Worm (Caenorhabditis elegans): Measurements from ENCODE around the gene H43E16.1.

The H43E16.1 gene

DNA sequence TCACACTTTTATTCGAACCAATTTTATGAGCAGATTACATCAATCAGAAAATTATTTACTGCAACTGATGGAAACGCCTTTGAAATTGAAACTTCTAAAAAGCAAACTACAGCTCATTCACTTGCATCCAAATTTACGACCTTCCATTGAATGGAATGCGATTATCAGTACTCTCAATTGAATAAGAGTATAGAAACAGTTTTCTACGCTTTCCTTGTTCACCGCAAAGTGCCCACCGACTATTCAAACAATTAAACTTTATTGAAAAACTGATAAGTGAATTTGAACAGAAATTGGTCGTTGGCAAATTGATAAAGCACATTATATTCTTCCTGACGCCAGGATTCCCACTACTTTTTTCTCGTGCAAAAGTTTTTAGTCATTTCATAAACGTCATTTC lies 8.2 kb upstream of the H43E16.1 start (continued):
- TF ChIP-seq nhr-76 (tag; optimal IDR thresholded peaks at IDR 0.05) (no peak), ama-1 (optimal IDR thresholded peaks at IDR 0.05) (no peak), php-3 (GFP tag; IDR thresholded peaks at IDR 0.05) (peak; percentile 89; the same call in 1 of the 2 replicates), sdz-12 (GFP tag; optimal IDR thresholded peaks at IDR 0.05) (no peak), attf-4 (tag; optimal IDR thresholded peaks at IDR 0.05) (no peak), dmd-6 (GFP tag; IDR thresholded peaks at IDR 0.05) (peak; percentile 64; the same call in 1 of the 2 replicates), ceh-82 (tag; optimal IDR thresholded peaks at IDR 0.05) (no peak), mdt-29 (GFP tag; IDR thresholded peaks at IDR 0.05) (no peak), hlh-11 (tag; optimal IDR thresholded peaks at IDR 0.05) (peak; percentile 62), zip-11 (GFP tag; IDR thresholded peaks at IDR 0.05) (no peak), nhr-28 (tag; optimal IDR thresholded peaks at IDR 0.05) (peak; percentile 72), nhr-237 (tag; optimal IDR thresholded peaks at IDR 0.05) (no peak), lin-13 (GFP tag; optimal IDR thresholded peaks at IDR 0.05) (no peak), aly-2 (tag; optimal IDR thresholded peaks at IDR 0.05) (no peak), ztf-11 (tag; optimal IDR thresholded peaks at IDR 0.05) (no peak), madf-9 (GFP tag; conservative IDR thresholded peaks at IDR 0.05) (no peak), tra-1 (GFP tag; IDR thresholded peaks at IDR 0.05) (0 out of 2 replicates have a peak, but pooled peaks have one; percentile 51), rbr-2 (tag; optimal IDR thresholded peaks at IDR 0.05) (no peak), spr-3 (GFP tag; optimal IDR thresholded peaks at IDR 0.05) (no peak), lin-38 (GFP tag; IDR thresholded peaks at IDR 0.05) (no peak), gei-8 (GFP tag; optimal IDR thresholded peaks at IDR 0.05) (no peak), hif-1 (tag; optimal IDR thresholded peaks at IDR 0.05) (no peak)

DNA sequence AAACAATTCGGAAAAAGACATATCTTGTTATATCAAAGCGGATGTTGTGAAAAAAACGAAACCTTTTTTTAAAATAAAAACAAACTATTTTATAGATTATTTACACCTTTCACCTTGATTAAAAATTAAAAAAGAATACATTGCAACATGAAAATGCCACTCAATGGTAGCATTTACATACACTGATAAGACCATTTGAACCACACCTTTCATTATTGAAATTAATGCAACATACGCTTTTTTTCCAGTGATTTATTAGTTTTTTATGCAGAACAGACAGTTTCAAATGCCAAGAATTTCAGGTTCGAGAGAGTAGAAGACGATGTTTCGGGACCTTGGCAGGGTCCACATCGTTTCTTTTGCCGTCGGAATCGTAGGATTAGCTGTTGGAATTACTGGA lies 7.5 kb upstream of the H43E16.1 start, which contains the start of gene T19D12.1:
Gene T19D12.1, plus strand, starts transcription at position 301 of the 400 bp plus-strand sequence.
- TF ChIP-seq dmd-9 (GFP tag; IDR thresholded peaks at IDR 0.05) (no peak), zip-2 (tag; optimal IDR thresholded peaks at IDR 0.05) (no peak), daf-8 (GFP tag; IDR thresholded peaks at IDR 0.05) (no peak), lir-3 (tag; optimal IDR thresholded peaks at IDR 0.05) (no peak), nhr-41 (GFP tag; IDR thresholded peaks at IDR 0.05) (no peak), R02D3.7 (tag; optimal IDR thresholded peaks at IDR 0.05) (no peak), ceh-32 (tag; optimal IDR thresholded peaks at IDR 0.05; ENCODE audit: poor library complexity) (no peak), cey-2 (tag; optimal IDR thresholded peaks at IDR 0.05; ENCODE audit: borderline replicate concordance, insufficient read depth) (no peak), Y105C5A.15 (GFP tag; IDR thresholded peaks at IDR 0.05) (no peak), F10B5.3 (tag; optimal IDR thresholded peaks at IDR 0.05) (no peak), aly-2 (tag; optimal IDR thresholded peaks at IDR 0.05) (no peak), skn-1 (tag; optimal IDR thresholded peaks at IDR 0.05) (no peak), ceh-44 (GFP tag; IDR thresholded peaks at IDR 0.05) (no peak), snpc-1.2 (GFP tag; IDR thresholded peaks at IDR 0.05) (no peak), fos-1 (tag; optimal IDR thresholded peaks at IDR 0.05) (no peak), daf-16 (GFP tag; optimal IDR thresholded peaks at IDR 0.05) (no peak), daf-16 (tag; optimal IDR thresholded peaks at IDR 0.05) (peak; percentile 5), unc-62 (GFP tag; optimal IDR thresholded peaks at IDR 0.05 in 1 of 2) (peak in 1 of 2 experiments; percentile 0), unc-62 (tag; optimal IDR thresholded peaks at IDR 0.05) (no peak), D1046.2 (GFP tag; IDR thresholded peaks at IDR 0.05) (no peak), Y75B8A.6 (GFP tag; IDR thresholded peaks at IDR 0.05) (no peak), dmd-6 (GFP tag; IDR thresholded peaks at IDR 0.05) (peak; percentile 28; the same call in 1 of the 2 replicates), hmg-1.1 (GFP tag; IDR thresholded peaks at IDR 0.05) (no peak), set-16 (GFP tag; IDR thresholded peaks at IDR 0.05) (no peak), php-3 (GFP tag; IDR thresholded peaks at IDR 0.05) (no peak), rbr-2 (tag; optimal IDR thresholded peaks at IDR 0.05) (no peak), pqm-1 (tag; optimal IDR thresholded peaks at IDR 0.05) (peak; percentile 25), nhr-76 (tag; optimal IDR thresholded peaks at IDR 0.05) (no peak), F49E8.2 (tag; optimal IDR thresholded peaks at IDR 0.05; ENCODE audit: borderline replicate concordance) (no peak), ceh-28 (tag; optimal IDR thresholded peaks at IDR 0.05) (no peak), lin-38 (GFP tag; IDR thresholded peaks at IDR 0.05) (no peak), nhr-10 (tag; optimal IDR thresholded peaks at IDR 0.05) (no peak), Y48G9A.11 (GFP tag; IDR thresholded peaks at IDR 0.05) (no peak), attf-4 (tag; optimal IDR thresholded peaks at IDR 0.05) (no peak)
